Fruit fly (Drosophila melanogaster) whole organism, prepupa: Measurements from ENCODE around the gene olf413.

ENCODE experiments used
- CG10631 ChIP-seq: fragments of 200-800 bp; sonication (Bioruptor generic); optimal IDR thresholded peaks from 2 replicates; lab custom pipeline; 2016; ENCODE audit warnings: missing biosample characterization, missing genetic modification characterization
- CG11294 ChIP-seq: fragments of 200-800 bp; sonication (Bioruptor generic); IDR thresholded peaks from 2 replicates; pipeline ENCODE4 v1.3.6; 2022; ENCODE audit warnings: missing biosample characterization, missing genetic modification characterization
- CG11902 ChIP-seq: fragments of 200-800 bp; sonication (Bioruptor generic); optimal IDR thresholded peaks from 3 replicates; lab custom pipeline; 2016; ENCODE audit warnings: missing biosample characterization, missing genetic modification characterization
- CG15336 ChIP-seq: fragments of 200-800 bp; sonication (Bioruptor generic); IDR thresholded peaks from 2 replicates; pipeline ENCODE4 v1.3.6; 2022; ENCODE audit warnings: missing biosample characterization, missing genetic modification characterization
- CG16779 ChIP-seq: fragments of 200-800 bp; sonication (Bioruptor generic); optimal IDR thresholded peaks from 3 replicates; lab custom pipeline; 2017; ENCODE audit warnings: missing biosample characterization, mild to moderate bottlenecking, missing genetic modification characterization
- CG31627 ChIP-seq: fragments of 200-800 bp; sonication (Bioruptor generic); optimal IDR thresholded peaks from 3 replicates; lab custom pipeline; 2016; ENCODE audit warnings: missing biosample characterization, missing genetic modification characterization
- CG32006 ChIP-seq: fragments of 200-800 bp; sonication (Bioruptor generic); optimal IDR thresholded peaks from 3 replicates; lab custom pipeline; 2017; ENCODE audit warnings: missing biosample characterization, mild to moderate bottlenecking, missing genetic modification characterization
- CG3919 ChIP-seq: fragments of 200-800 bp; sonication (Bioruptor generic); optimal IDR thresholded peaks from 3 replicates; lab custom pipeline; 2016; ENCODE audit warnings: missing biosample characterization, missing genetic modification characterization
- CG4318 ChIP-seq: fragments of 200-800 bp; sonication (Bioruptor generic); optimal IDR thresholded peaks from 3 replicates; lab custom pipeline; 2017; ENCODE audit warnings: missing biosample characterization, mild to moderate bottlenecking, missing genetic modification characterization
- CG6163 ChIP-seq: fragments of 200-800 bp; sonication (Bioruptor generic); IDR thresholded peaks from 3 replicates; pipeline ENCODE4 v1.3.6; 2022; ENCODE audit warnings: missing biosample characterization, missing genetic modification characterization
- CG6276 ChIP-seq: fragments of 200-800 bp; sonication (Bioruptor generic); optimal IDR thresholded peaks from 2 replicates; lab custom pipeline; 2017; ENCODE audit warnings: missing biosample characterization, mild to moderate bottlenecking, missing genetic modification characterization
- CG6792 ChIP-seq: fragments of 200-800 bp; sonication (Bioruptor generic); optimal IDR thresholded peaks from 3 replicates; lab custom pipeline; 2016; ENCODE audit warnings: missing biosample characterization, missing genetic modification characterization
- CG6808 ChIP-seq: fragments of 200-800 bp; sonication (Bioruptor generic); optimal IDR thresholded peaks from 3 replicates; lab custom pipeline; 2017; ENCODE audit warnings: missing biosample characterization, missing genetic modification characterization, mild to moderate bottlenecking, moderate library complexity, missing genetic modification reagents
- CG6854 ChIP-seq: fragments of 200-800 bp; sonication (Bioruptor generic); optimal IDR thresholded peaks from 2 replicates; lab custom pipeline; 2017; ENCODE audit warnings: missing biosample characterization, mild to moderate bottlenecking, missing genetic modification characterization
- CG8119 ChIP-seq: fragments of 200-800 bp; sonication (Bioruptor generic); IDR thresholded peaks from 3 replicates; pipeline ENCODE4 v1.3.6; 2022; ENCODE audit warnings: missing biosample characterization, missing genetic modification characterization
- CG8632 ChIP-seq: fragments of 200-800 bp; sonication (Bioruptor generic); optimal IDR thresholded peaks from 3 replicates; lab custom pipeline; 2016; ENCODE audit warnings: missing biosample characterization, missing genetic modification characterization
- Eip75B ChIP-seq: fragments of 200-800 bp; sonication (Bioruptor generic); optimal IDR thresholded peaks from 3 replicates; lab custom pipeline; 2016; ENCODE audit warnings: missing biosample characterization, missing genetic modification characterization
- Eip78C ChIP-seq: fragments of 200-800 bp; sonication (Bioruptor generic); peaks from one replicate; lab custom pipeline; 2016; ENCODE audit warnings: missing biosample characterization, missing genetic modification characterization
- Eip93F ChIP-seq: fragments of 200-800 bp; sonication (Bioruptor generic); optimal IDR thresholded peaks from 2 replicates; lab custom pipeline; 2016; ENCODE audit warnings: missing biosample characterization, mild to moderate bottlenecking, missing genetic modification characterization
- Ets21C ChIP-seq: fragments of 200-800 bp; sonication (Bioruptor generic); optimal IDR thresholded peaks from 3 replicates; lab custom pipeline; 2016; ENCODE audit warnings: missing biosample characterization, missing genetic modification characterization
- Gug ChIP-seq: fragments of 200-800 bp; sonication (Bioruptor generic); IDR thresholded peaks from 2 replicates; pipeline ENCODE4 v1.3.6; 2022; ENCODE audit warnings: missing biosample characterization, missing genetic modification characterization
- Hr38 ChIP-seq: sonication (Bioruptor generic); optimal IDR thresholded peaks from 2 replicates; lab custom pipeline; 2016; ENCODE audit warnings: missing biosample characterization, missing genetic modification characterization
- Hr39 ChIP-seq: fragments of 200-800 bp; sonication (Bioruptor generic); optimal IDR thresholded peaks from 2 replicates; lab custom pipeline; 2016; ENCODE audit warnings: missing biosample characterization, missing genetic modification characterization
- Hr4 ChIP-seq: fragments of 200-800 bp; sonication (Bioruptor generic); optimal IDR thresholded peaks from 3 replicates; lab custom pipeline; 2016; ENCODE audit warnings: missing biosample characterization, missing genetic modification characterization
- Lpt ChIP-seq: fragments of 200-800 bp; sonication (Bioruptor generic); optimal IDR thresholded peaks from 3 replicates; lab custom pipeline; 2016; ENCODE audit warnings: missing biosample characterization, missing genetic modification characterization
- Met ChIP-seq: fragments of 200-800 bp; sonication (Bioruptor generic); optimal IDR thresholded peaks from 3 replicates; lab custom pipeline; 2016; ENCODE audit warnings: missing biosample characterization, missing genetic modification characterization
- OdsH ChIP-seq: fragments of 200-800 bp; sonication (Bioruptor generic); optimal IDR thresholded peaks from 3 replicates; lab custom pipeline; 2016; ENCODE audit warnings: missing biosample characterization, missing genetic modification characterization
- Smox ChIP-seq: fragments of 200-800 bp; sonication (Bioruptor generic); optimal IDR thresholded peaks from 3 replicates; lab custom pipeline; 2016; ENCODE audit warnings: missing biosample characterization, missing genetic modification characterization
- Sox14 ChIP-seq: fragments of 200-800 bp; sonication (Bioruptor generic); optimal IDR thresholded peaks from 3 replicates; lab custom pipeline; 2016; ENCODE audit warnings: missing biosample characterization, missing genetic modification characterization
- Sox15 ChIP-seq: fragments of 200-800 bp; sonication (Bioruptor generic); optimal IDR thresholded peaks from 3 replicates; lab custom pipeline; 2016; ENCODE audit warnings: missing biosample characterization, missing genetic modification characterization
- achi ChIP-seq: fragments of 200-800 bp; sonication (Bioruptor generic); optimal IDR thresholded peaks from 3 replicates; lab custom pipeline; 2016; ENCODE audit warnings: missing biosample characterization, missing genetic modification characterization
- acj6 ChIP-seq: fragments of 200-800 bp; sonication (Bioruptor generic); optimal IDR thresholded peaks from 3 replicates; lab custom pipeline; 2016; ENCODE audit warnings: missing biosample characterization, missing genetic modification characterization
- dac ChIP-seq: fragments of 200-800 bp; sonication (Bioruptor generic); optimal IDR thresholded peaks from 2 replicates; lab custom pipeline; 2017; ENCODE audit warnings: missing biosample characterization, mild to moderate bottlenecking, missing genetic modification characterization
- eg ChIP-seq: fragments of 200-800 bp; sonication (Bioruptor generic); IDR thresholded peaks from 3 replicates; pipeline ENCODE4 v1.3.6; 2022; ENCODE audit warnings: missing biosample characterization, missing genetic modification characterization
- esn ChIP-seq: fragments of 200-800 bp; sonication (Bioruptor generic); optimal IDR thresholded peaks from 2 replicates; lab custom pipeline; 2016; ENCODE audit warnings: missing biosample characterization, mild to moderate bottlenecking, missing genetic modification characterization, moderate library complexity
- fd59A ChIP-seq: fragments of 200-800 bp; sonication (Bioruptor generic); optimal IDR thresholded peaks from 2 replicates; lab custom pipeline; 2017; ENCODE audit warnings: missing biosample characterization, mild to moderate bottlenecking, missing genetic modification characterization, missing genetic modification reagents
- fd85E ChIP-seq: fragments of 200-800 bp; sonication (Bioruptor generic); optimal IDR thresholded peaks from 3 replicates; lab custom pipeline; 2016; ENCODE audit warnings: missing biosample characterization, missing genetic modification characterization
- lz ChIP-seq: fragments of 200-800 bp; sonication (Bioruptor generic); optimal IDR thresholded peaks from 3 replicates; lab custom pipeline; 2016; ENCODE audit warnings: missing biosample characterization, missing genetic modification characterization
- net ChIP-seq: fragments of 200-800 bp; sonication (Bioruptor generic); optimal IDR thresholded peaks from 3 replicates; lab custom pipeline; 2016; ENCODE audit warnings: missing biosample characterization, missing genetic modification characterization
- salr ChIP-seq, 2 experiments: fragments of 200-800 bp; sonication (Bioruptor generic); optimal IDR thresholded peaks; 3 replicates each; lab custom pipeline; 2016 to 2018; ENCODE audit warnings: missing biosample characterization in 2 of 2, missing genetic modification characterization in 2 of 2, mild to moderate bottlenecking in 1 of 2
- ss ChIP-seq, 2 experiments: fragments of 200-800 bp; sonication (Bioruptor generic); optimal IDR thresholded peaks; 2 replicates in 1 of 2; 3 replicates in 1 of 2; lab custom pipeline; 2017 to 2018; ENCODE audit warnings: mild to moderate bottlenecking in 2 of 2, missing biosample characterization in 2 of 2, missing genetic modification characterization in 2 of 2, moderate library complexity in 1 of 2
- svp ChIP-seq: fragments of 200-800 bp; sonication (Bioruptor generic); peaks from one replicate; lab custom pipeline; 2016; ENCODE audit warnings: missing biosample characterization, missing genetic modification characterization
- topi ChIP-seq: fragments of 200-800 bp; sonication (Bioruptor generic); optimal IDR thresholded peaks from 3 replicates; lab custom pipeline; 2016; ENCODE audit warnings: missing biosample characterization, missing genetic modification characterization

The olf413 gene

DNA sequence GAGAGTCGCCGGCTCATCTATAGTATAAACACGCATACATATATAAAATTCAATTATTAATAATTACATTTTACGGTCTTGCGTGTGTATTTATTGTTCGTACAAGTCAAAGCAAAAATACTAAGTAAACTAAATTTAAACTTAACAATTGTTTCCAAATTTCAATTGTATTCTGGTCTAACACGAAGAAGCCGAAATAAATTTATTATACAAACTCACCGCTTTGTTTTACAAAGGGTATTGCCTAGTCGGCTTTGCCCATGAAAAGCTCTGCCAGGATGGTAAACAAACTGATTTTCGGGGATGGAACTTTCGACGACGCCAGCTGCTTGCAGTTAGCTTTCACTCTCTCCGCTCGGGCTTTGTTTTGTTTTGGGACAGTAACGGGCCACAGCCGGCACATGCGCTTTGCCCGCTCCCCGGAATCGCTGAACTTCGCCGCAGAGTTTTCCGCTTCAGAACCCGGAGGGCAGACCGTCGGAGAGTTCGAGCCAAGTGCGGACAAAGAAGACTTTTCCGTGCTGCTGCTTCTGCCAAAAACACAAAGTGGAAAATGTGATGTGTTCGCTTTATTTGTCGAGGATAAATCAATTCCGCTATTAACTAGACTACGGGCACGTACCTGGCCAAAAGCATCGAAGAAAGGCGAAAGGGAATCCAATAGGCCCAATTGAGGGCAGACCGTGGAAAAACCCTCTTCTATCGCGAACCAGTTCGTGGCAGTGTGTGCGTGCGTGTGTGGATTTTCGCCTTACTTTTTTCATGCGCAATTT, 137.8 kb downstream of the olf413 start, which contains the start of gene Srpk79D:
Srpk79D (plus strand) TSS at position 457 of the 773 bp plus-strand sequence.
- TF ChIP-seq Hr39 (GFP tag; lab: Kevin White, UChicago) (peak; percentile 19), Eip78C (GFP tag; lab: Kevin White, UChicago) (peak; percentile 56), Met (peak; percentile 7), CG3919 (GFP tag; lab: Kevin White, UChicago) (no peak), dac (no peak), CG31627 (peak; percentile 1), CG4318 (GFP tag; lab: Kevin White, UChicago) (no peak), esn (GFP tag; lab: Kevin White, UChicago) (peak; percentile 4), Smox (GFP tag; lab: Kevin White, UChicago) (peak; percentile 4)

DNA sequence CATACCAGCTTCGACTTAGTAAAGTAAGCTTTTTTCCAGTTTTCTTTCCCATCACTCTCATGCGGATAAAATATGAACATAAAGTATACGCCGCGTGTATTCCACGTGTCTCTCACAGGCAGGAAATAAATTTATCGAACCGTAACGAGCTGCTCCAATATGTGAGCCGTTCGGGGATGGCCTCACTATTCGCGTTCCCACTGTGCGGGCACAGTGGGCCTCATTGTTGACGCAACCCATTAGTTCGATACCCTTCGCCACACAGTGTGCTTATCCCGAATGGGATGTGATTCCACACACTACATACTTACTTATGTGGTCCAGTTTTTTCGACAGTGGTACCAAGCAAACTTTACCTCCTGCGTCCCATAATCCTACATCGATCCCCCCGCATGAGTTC, 140.1 kb downstream of the olf413 start:
- TF ChIP-seq Hr38 (GFP tag; lab: Kevin White, UChicago) (no peak), Eip78C (GFP tag; lab: Kevin White, UChicago) (peak; percentile 70), CG16779 (tag; lab: Kevin White, UChicago) (no peak), CG6808 (GFP tag; lab: Kevin White, UChicago) (peak; percentile 10), CG3919 (GFP tag; lab: Kevin White, UChicago) (peak; percentile 15), lz (no peak), dac (no peak), CG32006 (GFP tag; lab: Kevin White, UChicago) (peak; percentile 4), CG8119 (0 out of 3 replicates have a peak, but pooled peaks have one; percentile 23), Eip93F (GFP tag; lab: Kevin White, UChicago) (no peak), eg (peak; percentile 33; the same call in 1 of the 3 replicates), Hr4 (peak; percentile 2), OdsH (GFP tag; lab: Kevin White, UChicago) (peak; percentile 23), acj6 (GFP tag; lab: Kevin White, UChicago) (no peak), CG10631 (GFP tag; lab: Kevin White, UChicago) (no peak)

DNA sequence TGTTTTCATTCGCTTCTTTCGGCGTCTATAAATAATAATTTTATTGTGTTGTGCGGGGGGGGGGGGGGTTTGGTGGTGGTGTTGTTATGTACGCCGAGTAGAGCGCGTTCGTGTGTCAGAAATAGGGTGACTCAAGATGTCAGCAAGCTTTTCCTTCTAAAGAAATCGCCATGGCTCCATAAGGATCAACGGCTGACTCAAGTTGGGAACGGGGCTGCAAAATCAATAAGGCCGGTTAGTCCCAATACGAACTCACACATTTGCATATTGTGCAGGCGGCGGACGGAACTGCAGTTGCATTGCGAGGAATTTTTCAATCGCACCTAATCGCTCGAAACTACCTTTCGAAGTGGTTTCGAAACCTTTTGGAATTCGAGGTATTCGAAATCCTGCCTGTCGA, 140.7 kb downstream of the olf413 start:
- peak; percentile 69 for TF ChIP-seq CG15336 (GFP tag; lab: Robert Waterston, UW)
- TF ChIP-seq Ets21C (GFP tag; lab: Kevin White, UChicago), result no peak
- no peak for TF ChIP-seq CG3919 (GFP tag; lab: Kevin White, UChicago)
- peak; percentile 7 for TF ChIP-seq svp (GFP tag; lab: Kevin White, UChicago)
- TF ChIP-seq Sox15 (GFP tag; lab: Kevin White, UChicago), result no peak
- no peak for TF ChIP-seq CG10631 (GFP tag; lab: Kevin White, UChicago)
- no peak for TF ChIP-seq CG16779 (tag; lab: Kevin White, UChicago)
- TF ChIP-seq Hr4, result no peak
- TF ChIP-seq topi (GFP tag; lab: Kevin White, UChicago), result no peak
- no peak for TF ChIP-seq CG8632 (GFP tag; lab: Kevin White, UChicago)
- no peak for TF ChIP-seq fd59A (GFP tag; lab: Kevin White, UChicago)
- TF ChIP-seq CG8119, result peak; percentile 55; the same call in 2 of the 3 replicates
- TF ChIP-seq CG6276 (GFP tag; lab: Kevin White, UChicago), result peak; percentile 37
- no peak for TF ChIP-seq Lpt
- no peak for TF ChIP-seq CG31627
- TF ChIP-seq eg, result peak; percentile 81
- no peak for TF ChIP-seq CG6854 (GFP tag; lab: Kevin White, UChicago)
- no peak for TF ChIP-seq Smox (GFP tag; lab: Kevin White, UChicago)
- peak; percentile 24; the same call in 1 of the 3 replicates for TF ChIP-seq CG6163 (GFP tag; lab: Robert Waterston, UW)
- TF ChIP-seq Sox14 (GFP tag; lab: Kevin White, UChicago), result no peak
- TF ChIP-seq fd85E, result no peak
- TF ChIP-seq, all 60 proteins: peak for 6

DNA sequence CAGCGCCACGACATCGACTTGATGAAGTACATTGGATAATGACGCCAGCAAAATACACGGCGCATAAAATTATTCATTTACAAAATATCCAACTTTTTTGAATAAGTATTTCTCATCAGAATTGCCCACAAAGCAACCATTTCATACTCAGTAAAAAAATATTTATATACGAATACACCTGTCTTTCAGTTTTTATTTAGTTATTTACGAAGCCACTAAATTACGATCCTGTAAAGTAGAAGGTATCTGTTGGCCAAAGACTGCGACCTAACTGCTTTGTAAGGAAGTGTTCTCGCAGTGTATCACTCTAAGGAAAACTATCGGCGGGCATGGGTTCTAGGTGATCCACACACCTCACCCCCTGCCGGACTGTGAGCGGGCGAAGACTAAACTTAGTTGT, 141.3 kb downstream of the olf413 start:
- TF ChIP-seq Smox (GFP tag; lab: Kevin White, UChicago) (no peak), salr (GFP tag; optimal IDR thresholded peaks at IDR 0.05; lab: Kevin White, UChicago) (peak in 1 of 2 experiments; percentile 49), CG4318 (GFP tag; lab: Kevin White, UChicago) (peak; percentile 33), Eip78C (GFP tag; lab: Kevin White, UChicago) (peak; percentile 82), CG11294 (GFP tag; lab: Robert Waterston, UW) (peak; percentile 39; the same call in 1 of the 2 replicates), CG11902 (GFP tag; lab: Kevin White, UChicago) (no peak), CG6792 (GFP tag; lab: Kevin White, UChicago) (peak; percentile 10), svp (GFP tag; lab: Kevin White, UChicago) (peak; percentile 33), CG6163 (GFP tag; lab: Robert Waterston, UW) (peak; percentile 56; the same call in 2 of the 3 replicates), CG6276 (GFP tag; lab: Kevin White, UChicago) (peak; percentile 59), Eip75B (GFP tag; lab: Kevin White, UChicago) (no peak), eg (peak; percentile 68; the same call in 1 of the 3 replicates), Gug (peak; percentile 53; the same call in 1 of the 2 replicates), ss (GFP tag; optimal IDR thresholded peaks at IDR 0.05; lab: Kevin White, UChicago) (no peak), Hr4 (peak; percentile 75), Lpt (peak; percentile 17), CG10631 (GFP tag; lab: Kevin White, UChicago) (peak; percentile 54), achi (GFP tag; lab: Kevin White, UChicago) (peak; percentile 42), net (GFP tag; lab: Kevin White, UChicago) (peak; percentile 35)
